Worm (Caenorhabditis elegans) whole organism, L4 larva: ENCODE results near the gene npr-2.
A peak's percentile ranks its signal among the peaks of the same experiment; 100 is the strongest.

Experiments used
- daf-16 ChIP-seq, 3 experiments: sonication (generic microtip); optimal IDR thresholded peaks; 2 replicates each; lab custom pipeline; 2016 to 2017; ENCODE audit warnings: missing genetic modification characterization in 3 of 3, missing genetic modification reagents in 3 of 3, mild to moderate bottlenecking in 2 of 3, missing compliant biosample characterization in 2 of 3, missing biosample characterization in 1 of 3, moderate library complexity in 1 of 3
- nhr-237 ChIP-seq: sonication (generic microtip); optimal IDR thresholded peaks from 2 replicates; lab custom pipeline; 2017; ENCODE audit warnings: missing biosample characterization, missing genetic modification characterization
- nhr-25 ChIP-seq: sonication (generic microtip); optimal IDR thresholded peaks from 2 replicates; lab custom pipeline; 2017; ENCODE audit warnings: missing genetic modification characterization, mild to moderate bottlenecking, missing compliant biosample characterization, antibody characterized with exemption, moderate library complexity, borderline replicate concordance; ENCODE audit not compliant: insufficient read depth
- unc-39 ChIP-seq: sonication (generic microtip); optimal IDR thresholded peaks from 2 replicates; lab custom pipeline; 2017; ENCODE audit warnings: missing biosample characterization, missing genetic modification characterization

- TF ChIP-seq nhr-25 (tag; lab: Kevin White, UChicago) (peak; percentile 36), nhr-237 (tag; lab: Kevin White, UChicago) (no peak), daf-16 (GFP tag; optimal IDR thresholded peaks at IDR 0.05; lab: Kevin White, UChicago) (no peak), daf-16 (tag; optimal IDR thresholded peaks at IDR 0.05; lab: Kevin White, UChicago) (no peak), unc-39 (tag; lab: Kevin White, UChicago) (no peak)
Measured at ce11 chrIV:9530768-9531167, 49.2 kb downstream of the npr-2 start.
